Worm (Caenorhabditis elegans) whole organism, early embryonic: ENCODE measurements around the gene K03A11.1.

Experiments used
- aly-1 ChIP-seq: sonication (generic microtip); optimal IDR thresholded peaks from 2 replicates; lab custom pipeline; 2016; ENCODE audit warnings: missing genetic modification characterization, missing compliant biosample characterization
- ama-1 ChIP-seq: fragments of 150-350 bp; optimal IDR thresholded peaks from 2 replicates; lab custom pipeline; 2014
- ceh-13 ChIP-seq: fragments of 200-800 bp; sonication (Bioruptor generic); optimal IDR thresholded peaks from 2 replicates; lab custom pipeline; 2018; ENCODE audit warnings: mild to moderate bottlenecking, missing genetic modification characterization, missing compliant biosample characterization
- ceh-36 ChIP-seq: sonication (generic microtip); optimal IDR thresholded peaks from 2 replicates; lab custom pipeline; 2016; ENCODE audit warnings: missing genetic modification characterization, inconsistent platforms, missing compliant biosample characterization
- flt-1 ChIP-seq: fragments of 200-800 bp; sonication (Bioruptor generic); IDR thresholded peaks from 2 replicates; pipeline ENCODE4 v1.3.6; 2022; ENCODE audit warnings: missing genetic modification characterization, missing compliant biosample characterization
- hmbx-1 ChIP-seq: sonication (generic microtip); optimal IDR thresholded peaks from 2 replicates; lab custom pipeline; 2016; ENCODE audit warnings: mild to moderate bottlenecking, missing genetic modification characterization, missing compliant biosample characterization
- hmg-4 ChIP-seq: fragments of 200-800 bp; sonication (Bioruptor generic); optimal IDR thresholded peaks from 2 replicates; lab custom pipeline; 2018; ENCODE audit warnings: mild to moderate bottlenecking, missing genetic modification characterization, missing compliant biosample characterization
- hnd-1 ChIP-seq: sonication (generic microtip); optimal IDR thresholded peaks from 2 replicates; lab custom pipeline; 2016; ENCODE audit warnings: missing genetic modification characterization, missing compliant biosample characterization
- pes-1 ChIP-seq: fragments of 200-800 bp; sonication (Bioruptor generic); IDR thresholded peaks from 2 replicates; pipeline ENCODE4 v1.3.6; 2022; ENCODE audit warnings: missing genetic modification reagents, missing genetic modification characterization, missing compliant biosample characterization
- scrt-1 ChIP-seq: fragments of 200-800 bp; sonication (Bioruptor generic); IDR thresholded peaks from 2 replicates; pipeline ENCODE4 v1.3.6; 2022; ENCODE audit warnings: missing genetic modification characterization, missing compliant biosample characterization
- sea-1 ChIP-seq: fragments of 200-800 bp; sonication (Bioruptor generic); conservative IDR thresholded peaks from 2 replicates; pipeline ENCODE4 v1.3.6; 2022; ENCODE audit warnings: missing genetic modification characterization, missing compliant biosample characterization
- tbx-11 ChIP-seq: fragments of 200-800 bp; sonication (Bioruptor generic); IDR thresholded peaks from 2 replicates; pipeline ENCODE4 v1.3.6; 2022; ENCODE audit warnings: missing genetic modification characterization, missing compliant biosample characterization
- tbx-37 ChIP-seq: fragments of 200-800 bp; sonication (Bioruptor generic); conservative IDR thresholded peaks from 2 replicates; pipeline ENCODE4 v1.3.6; 2022; ENCODE audit warnings: missing genetic modification reagents, missing genetic modification characterization, missing compliant biosample characterization
- tra-4 ChIP-seq: sonication (generic microtip); optimal IDR thresholded peaks from 2 replicates; lab custom pipeline; 2017; ENCODE audit warnings: missing genetic modification characterization, missing compliant biosample characterization

DNA sequence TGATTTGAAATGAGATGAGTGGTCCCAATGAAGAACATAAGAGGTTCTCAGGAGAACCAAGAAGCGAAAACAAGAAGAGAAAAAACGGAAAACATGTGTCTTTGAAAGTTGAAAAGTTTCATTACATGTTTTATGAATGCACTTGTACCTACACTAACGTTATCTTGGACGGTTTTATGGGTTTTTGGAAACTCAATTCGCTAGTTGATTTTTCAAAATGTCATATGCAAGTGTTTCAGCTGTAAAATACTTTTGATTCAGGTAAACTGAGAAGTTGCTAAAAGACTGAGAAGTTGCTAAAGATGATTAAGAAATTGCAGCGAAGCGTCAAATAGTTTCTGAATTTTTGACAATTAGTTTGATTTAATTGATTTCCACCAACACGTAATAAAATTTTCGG, 19.6 kb downstream of the K03A11.1 start, which contains the start of gene cpx-2:
- TF ChIP-seq tra-4 (tag; lab: Kevin White, UChicago) (no peak), ama-1 (lab: Kevin White, UChicago) (no peak), hnd-1 (tag; lab: Kevin White, UChicago) (no peak), hmbx-1 (tag; lab: Kevin White, UChicago) (no peak), sea-1 (GFP tag; lab: Robert Waterston, UW) (no peak), flt-1 (no peak), tbx-37 (GFP tag; lab: Robert Waterston, UW) (no peak), pes-1 (no peak), scrt-1 (GFP tag; lab: Robert Waterston, UW) (no peak), tbx-11 (GFP tag; lab: Robert Waterston, UW) (no peak), ceh-36 (tag; lab: Kevin White, UChicago) (no peak), ceh-13 (GFP tag; lab: Kevin White, UChicago) (no peak), hmg-4 (no peak), aly-1 (tag; lab: Kevin White, UChicago) (no peak)
